Worm (Caenorhabditis elegans): ENCODE results near the gene C16C8.8.

ce11 chrII:3439842-3440640 is 21.4 kb downstream of the C16C8.8 start:
- TF ChIP-seq ztf-29 (GFP tag; IDR thresholded peaks at IDR 0.05) (no peak), cog-1 (tag; optimal IDR thresholded peaks at IDR 0.05) (no peak)
